Worm (Caenorhabditis elegans) whole organism, young adult: ENCODE measurements around the gene str-261.

Source experiments
- F39B2.1 ChIP-seq: fragments of 200-800 bp; sonication (Bioruptor generic); IDR thresholded peaks from 2 replicates; pipeline ENCODE4 v1.3.6; 2022; ENCODE audit warnings: missing genetic modification reagents, missing genetic modification characterization, missing compliant biosample characterization
- ama-1 ChIP-seq, 3 experiments: fragments of 150-350 bp in 1 of 3; sonication (generic microtip) in 2 of 3; optimal IDR thresholded peaks; 2 replicates each; lab custom pipeline; 2014 to 2018; ENCODE audit warnings: missing biosample characterization in 2 of 3, missing genetic modification characterization in 2 of 3, missing genetic modification reagents in 2 of 3
- dox-1 ChIP-seq: fragments of 200-800 bp; sonication (Bioruptor generic); IDR thresholded peaks from 2 replicates; pipeline ENCODE4 v1.3.6; 2022; ENCODE audit warnings: missing genetic modification reagents, missing genetic modification characterization, missing compliant biosample characterization
- lag-1 ChIP-seq: fragments of 200-800 bp; sonication (Bioruptor generic); IDR thresholded peaks from 2 replicates; pipeline ENCODE4 v1.3.6; 2022; ENCODE audit warnings: missing genetic modification reagents, missing genetic modification characterization, missing compliant biosample characterization
- lsl-1 ChIP-seq: fragments of 200-800 bp; sonication (Bioruptor generic); optimal IDR thresholded peaks from 2 replicates; lab custom pipeline; 2018; ENCODE audit warnings: mild to moderate bottlenecking, missing genetic modification characterization, moderate library complexity, missing compliant biosample characterization
- lsy-27 ChIP-seq: sonication (generic microtip); optimal IDR thresholded peaks from 2 replicates; lab custom pipeline; 2017; ENCODE audit warnings: missing genetic modification characterization, mild to moderate bottlenecking, missing compliant biosample characterization, antibody characterized with exemption, missing genotype, borderline replicate concordance; ENCODE audit not compliant: insufficient read depth
- nfya-1 ChIP-seq: sonication (generic microtip); optimal IDR thresholded peaks from 2 replicates; lab custom pipeline; 2017; ENCODE audit warnings: antibody characterized with exemption, missing compliant biosample characterization, missing genetic modification characterization, borderline replicate concordance; ENCODE audit not compliant: insufficient read depth
- nhr-120 ChIP-seq: fragments of 200-800 bp; sonication (Bioruptor generic); IDR thresholded peaks from 2 replicates; pipeline ENCODE4 v1.3.6; 2022; ENCODE audit warnings: missing genetic modification characterization, missing compliant biosample characterization
- pbrm-1 ChIP-seq: fragments of 200-800 bp; sonication (Bioruptor generic); IDR thresholded peaks from 2 replicates; pipeline ENCODE4 v1.3.6; 2022; ENCODE audit warnings: missing genetic modification reagents, missing genetic modification characterization, missing compliant biosample characterization
- snpc-4 ChIP-seq, 5 experiments: fragments of 150-350 bp in 1 of 5; sonication (generic microtip) in 4 of 5; optimal IDR thresholded peaks; 2 replicates each; lab custom pipeline; 2014 to 2018; ENCODE audit warnings: missing genetic modification characterization in 5 of 5, missing biosample characterization in 3 of 5, antibody characterized with exemption in 2 of 5, mild to moderate bottlenecking in 2 of 5, missing compliant biosample characterization in 2 of 5, missing genotype in 2 of 5, moderate library complexity in 2 of 5, missing genetic modification reagents in 1 of 5
- tlf-1 ChIP-seq: fragments of 200-800 bp; sonication (Bioruptor generic); optimal IDR thresholded peaks from 2 replicates; lab custom pipeline; 2018; ENCODE audit warnings: mild to moderate bottlenecking, missing genetic modification characterization, missing compliant biosample characterization
- unc-62 ChIP-seq: fragments of 150-350 bp; optimal IDR thresholded peaks from 2 replicates; lab custom pipeline; 2014; ENCODE audit warnings: missing biosample characterization, missing genetic modification reagents, missing genetic modification characterization
- zim-3 ChIP-seq: sonication (generic microtip); optimal IDR thresholded peaks from 2 replicates; lab custom pipeline; 2017; ENCODE audit warnings: mild to moderate bottlenecking, missing genetic modification characterization, moderate library complexity, missing compliant biosample characterization

DNA sequence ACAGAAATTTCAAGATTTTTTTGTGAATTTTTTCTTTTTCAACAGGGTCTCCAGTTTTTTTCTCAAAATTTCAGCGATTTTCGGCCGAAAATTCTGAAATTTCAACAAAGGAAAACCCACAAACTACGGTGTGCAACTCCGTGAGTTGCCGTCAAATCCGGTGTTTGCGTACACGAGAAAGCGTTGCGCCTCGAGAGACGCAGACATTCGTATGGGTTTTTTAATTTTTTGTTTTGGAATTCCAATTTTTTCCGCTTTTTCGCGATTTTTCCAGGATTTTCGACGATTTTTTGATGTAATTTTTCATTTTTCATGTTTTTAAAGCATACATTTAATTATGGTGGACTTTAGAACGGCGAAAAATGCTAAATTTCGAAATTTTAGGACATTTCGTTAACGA lies 38.2 kb upstream of the str-261 start:
- TF ChIP-seq unc-62 (GFP tag; lab: Kevin White, UChicago) (no peak), ama-1 (optimal IDR thresholded peaks at IDR 0.05; lab: Kevin White, UChicago) (no peak), ama-1 (GFP tag; optimal IDR thresholded peaks at IDR 0.05; lab: Kevin White, UChicago) (no peak), F39B2.1 (no peak), nhr-120 (GFP tag; lab: Robert Waterston, UW) (no peak), tlf-1 (peak; percentile 61), nfya-1 (no peak), dox-1 (peak; percentile 91; the same call in 1 of the 2 replicates), lag-1 (no peak), snpc-4 (GFP tag; optimal IDR thresholded peaks at IDR 0.05; lab: Kevin White, UChicago) (peak; percentile 62), snpc-4 (tag; optimal IDR thresholded peaks at IDR 0.05; lab: Kevin White, UChicago) (peak in 3 of 4 experiments; percentile 26 to 64 (median 47)), pbrm-1 (GFP tag; lab: Robert Waterston, UW) (peak; percentile 84), lsl-1 (GFP tag; lab: Kevin White, UChicago) (peak; percentile 89), zim-3 (tag; lab: Kevin White, UChicago) (no peak), lsy-27 (tag; lab: Kevin White, UChicago) (no peak)
